Fruit fly (Drosophila melanogaster) whole organism, prepupa: ENCODE results near the gene TTLL6B.

Experiments
- salr ChIP-seq, 2 experiments: fragments of 200-800 bp; sonication (Bioruptor generic); optimal IDR thresholded peaks; 3 replicates each; lab custom pipeline; 2016 to 2018; ENCODE audit warnings: missing biosample characterization in 2 of 2, missing genetic modification characterization in 2 of 2, mild to moderate bottlenecking in 1 of 2
- topi ChIP-seq: fragments of 200-800 bp; sonication (Bioruptor generic); optimal IDR thresholded peaks from 3 replicates; lab custom pipeline; 2016; ENCODE audit warnings: missing biosample characterization, missing genetic modification characterization

DNA sequence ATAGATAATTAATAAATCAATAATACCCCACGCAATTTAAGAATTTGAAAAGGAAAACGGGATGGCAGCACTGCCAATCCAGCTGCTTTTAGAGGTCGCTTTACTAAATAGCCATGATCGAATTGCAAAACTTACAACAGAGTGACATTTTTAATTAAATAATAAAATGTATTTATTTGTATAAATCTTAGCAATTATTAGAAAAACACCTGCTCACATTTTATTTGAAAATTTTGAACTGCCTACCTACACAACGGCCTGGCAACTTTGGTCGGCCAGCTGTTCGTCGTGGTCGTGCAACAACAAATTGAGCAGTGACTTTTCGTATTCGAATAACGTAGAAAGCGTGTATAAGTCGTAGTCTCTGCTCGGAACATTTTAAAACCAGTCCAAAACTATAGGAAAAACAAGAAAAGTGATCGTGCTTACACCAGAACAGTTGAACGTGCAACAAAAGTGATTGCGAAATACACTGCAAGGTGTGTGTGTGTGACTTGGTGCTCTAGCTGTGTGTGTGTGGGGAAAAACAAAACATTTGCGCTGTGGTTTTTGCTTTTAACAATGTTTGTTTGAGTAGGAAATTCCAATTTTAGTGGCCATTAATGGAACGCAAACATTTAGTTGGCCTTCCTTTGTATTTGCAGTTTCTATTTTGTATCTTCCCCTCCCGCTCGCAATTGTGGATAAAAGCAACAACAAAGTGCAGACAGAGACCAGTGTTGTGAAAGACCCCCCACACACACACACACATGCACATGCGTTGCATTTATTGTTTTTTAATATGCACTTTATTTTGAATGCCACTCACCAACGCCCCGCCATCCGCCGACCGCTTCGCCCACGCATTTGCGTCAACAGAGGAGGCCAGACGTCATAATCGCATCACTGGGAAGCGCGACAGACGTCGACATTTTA, 24.0 kb upstream of the TTLL6B start, which contains the start of gene CG5938:
- peak in 1 of 2 experiments; percentile 9 for TF ChIP-seq salr (GFP tag; optimal IDR thresholded peaks at IDR 0.05; lab: Kevin White, UChicago)
- peak; percentile 22 for TF ChIP-seq topi (GFP tag; lab: Kevin White, UChicago)
